Worm (Caenorhabditis elegans) whole organism, early embryonic: ENCODE data around the gene del-1.

Source experiments
- aly-1 ChIP-seq: sonication (generic microtip); optimal IDR thresholded peaks from 2 replicates; lab custom pipeline; 2016; ENCODE audit warnings: missing genetic modification characterization, missing compliant biosample characterization
- ama-1 ChIP-seq: fragments of 150-350 bp; optimal IDR thresholded peaks from 2 replicates; lab custom pipeline; 2014
- ets-7 ChIP-seq: sonication (generic microtip); optimal IDR thresholded peaks from 2 replicates; lab custom pipeline; 2016; ENCODE audit warnings: missing genotype, missing genetic modification characterization, missing compliant biosample characterization
- flt-1 ChIP-seq: fragments of 200-800 bp; sonication (Bioruptor generic); IDR thresholded peaks from 2 replicates; pipeline ENCODE4 v1.3.6; 2022; ENCODE audit warnings: missing genetic modification characterization, missing compliant biosample characterization
- hmg-4 ChIP-seq: fragments of 200-800 bp; sonication (Bioruptor generic); optimal IDR thresholded peaks from 2 replicates; lab custom pipeline; 2018; ENCODE audit warnings: mild to moderate bottlenecking, missing genetic modification characterization, missing compliant biosample characterization
- pes-1 ChIP-seq: fragments of 200-800 bp; sonication (Bioruptor generic); IDR thresholded peaks from 2 replicates; pipeline ENCODE4 v1.3.6; 2022; ENCODE audit warnings: missing genetic modification reagents, missing genetic modification characterization, missing compliant biosample characterization
- tbx-11 ChIP-seq: fragments of 200-800 bp; sonication (Bioruptor generic); IDR thresholded peaks from 2 replicates; pipeline ENCODE4 v1.3.6; 2022; ENCODE audit warnings: missing genetic modification characterization, missing compliant biosample characterization
- tra-4 ChIP-seq: sonication (generic microtip); optimal IDR thresholded peaks from 2 replicates; lab custom pipeline; 2017; ENCODE audit warnings: missing genetic modification characterization, missing compliant biosample characterization

- no peak for TF ChIP-seq flt-1 (GFP tag; lab: Robert Waterston, UW)
- no peak for TF ChIP-seq hmg-4 (GFP tag; lab: Kevin White, UChicago)
- TF ChIP-seq tra-4 (tag; lab: Kevin White, UChicago): no peak
- TF ChIP-seq ama-1 (lab: Kevin White, UChicago): no peak
- TF ChIP-seq aly-1 (tag; lab: Kevin White, UChicago): no peak
- TF ChIP-seq pes-1 (GFP tag; lab: Robert Waterston, UW): no peak
- TF ChIP-seq ets-7: no peak
- TF ChIP-seq tbx-11 (GFP tag; lab: Robert Waterston, UW): no peak
Observed at ce11 chrX:14307667-14308066, 39.8 kb downstream of the del-1 start, which contains the start of gene gphr-2.
